Fruit fly (Drosophila melanogaster) whole organism, prepupa: ENCODE data around the gene L2HGDH.

ENCODE experiments used
- CG10631 ChIP-seq: fragments of 200-800 bp; sonication (Bioruptor generic); optimal IDR thresholded peaks from 2 replicates; lab custom pipeline; 2016; ENCODE audit warnings: missing biosample characterization, missing genetic modification characterization
- CG10669 ChIP-seq: fragments of 200-800 bp; sonication (Bioruptor generic); optimal IDR thresholded peaks from 3 replicates; lab custom pipeline; 2018; ENCODE audit warnings: missing biosample characterization, mild to moderate bottlenecking, missing genetic modification characterization, moderate library complexity
- CG11294 ChIP-seq: fragments of 200-800 bp; sonication (Bioruptor generic); IDR thresholded peaks from 2 replicates; pipeline ENCODE4 v1.3.6; 2022; ENCODE audit warnings: missing biosample characterization, missing genetic modification characterization
- CG11902 ChIP-seq: fragments of 200-800 bp; sonication (Bioruptor generic); optimal IDR thresholded peaks from 3 replicates; lab custom pipeline; 2016; ENCODE audit warnings: missing biosample characterization, missing genetic modification characterization
- CG15336 ChIP-seq: fragments of 200-800 bp; sonication (Bioruptor generic); IDR thresholded peaks from 2 replicates; pipeline ENCODE4 v1.3.6; 2022; ENCODE audit warnings: missing biosample characterization, missing genetic modification characterization
- CG1621 ChIP-seq: fragments of 200-800 bp; sonication (Bioruptor generic); optimal IDR thresholded peaks from 3 replicates; lab custom pipeline; 2018; ENCODE audit warnings: missing biosample characterization, mild to moderate bottlenecking, missing genetic modification characterization
- CG16779 ChIP-seq: fragments of 200-800 bp; sonication (Bioruptor generic); optimal IDR thresholded peaks from 3 replicates; lab custom pipeline; 2017; ENCODE audit warnings: missing biosample characterization, mild to moderate bottlenecking, missing genetic modification characterization
- CG3032 ChIP-seq: fragments of 200-800 bp; optimal IDR thresholded peaks from 2 replicates; lab custom pipeline; 2019; ENCODE audit warnings: missing biosample characterization, mild to moderate bottlenecking, missing genetic modification characterization, moderate library complexity
- CG31627 ChIP-seq: fragments of 200-800 bp; sonication (Bioruptor generic); optimal IDR thresholded peaks from 3 replicates; lab custom pipeline; 2016; ENCODE audit warnings: missing biosample characterization, missing genetic modification characterization
- CG32006 ChIP-seq: fragments of 200-800 bp; sonication (Bioruptor generic); optimal IDR thresholded peaks from 3 replicates; lab custom pipeline; 2017; ENCODE audit warnings: missing biosample characterization, mild to moderate bottlenecking, missing genetic modification characterization
- CG34406 ChIP-seq: fragments of 200-800 bp; sonication (Bioruptor generic); optimal IDR thresholded peaks from 3 replicates; lab custom pipeline; 2016; ENCODE audit warnings: missing biosample characterization, missing genetic modification characterization
- CG4318 ChIP-seq: fragments of 200-800 bp; sonication (Bioruptor generic); optimal IDR thresholded peaks from 3 replicates; lab custom pipeline; 2017; ENCODE audit warnings: missing biosample characterization, mild to moderate bottlenecking, missing genetic modification characterization
- CG6163 ChIP-seq: fragments of 200-800 bp; sonication (Bioruptor generic); IDR thresholded peaks from 3 replicates; pipeline ENCODE4 v1.3.6; 2022; ENCODE audit warnings: missing biosample characterization, missing genetic modification characterization
- CG6792 ChIP-seq: fragments of 200-800 bp; sonication (Bioruptor generic); optimal IDR thresholded peaks from 3 replicates; lab custom pipeline; 2016; ENCODE audit warnings: missing biosample characterization, missing genetic modification characterization
- CG6808 ChIP-seq: fragments of 200-800 bp; sonication (Bioruptor generic); optimal IDR thresholded peaks from 3 replicates; lab custom pipeline; 2017; ENCODE audit warnings: missing biosample characterization, missing genetic modification characterization, mild to moderate bottlenecking, moderate library complexity, missing genetic modification reagents
- CG6854 ChIP-seq: fragments of 200-800 bp; sonication (Bioruptor generic); optimal IDR thresholded peaks from 2 replicates; lab custom pipeline; 2017; ENCODE audit warnings: missing biosample characterization, mild to moderate bottlenecking, missing genetic modification characterization
- CG7368 ChIP-seq: fragments of 200-800 bp; sonication (Bioruptor generic); optimal IDR thresholded peaks from 3 replicates; lab custom pipeline; 2016; ENCODE audit warnings: missing biosample characterization, missing genetic modification characterization
- CG8119 ChIP-seq: fragments of 200-800 bp; sonication (Bioruptor generic); IDR thresholded peaks from 3 replicates; pipeline ENCODE4 v1.3.6; 2022; ENCODE audit warnings: missing biosample characterization, missing genetic modification characterization
- CG9139 ChIP-seq: fragments of 200-800 bp; sonication (Bioruptor generic); optimal IDR thresholded peaks from 3 replicates; lab custom pipeline; 2017; ENCODE audit warnings: missing biosample characterization, mild to moderate bottlenecking, missing genetic modification characterization
- Eip75B ChIP-seq: fragments of 200-800 bp; sonication (Bioruptor generic); optimal IDR thresholded peaks from 3 replicates; lab custom pipeline; 2016; ENCODE audit warnings: missing biosample characterization, missing genetic modification characterization
- Eip93F ChIP-seq: fragments of 200-800 bp; sonication (Bioruptor generic); optimal IDR thresholded peaks from 2 replicates; lab custom pipeline; 2016; ENCODE audit warnings: missing biosample characterization, mild to moderate bottlenecking, missing genetic modification characterization
- Ets21C ChIP-seq: fragments of 200-800 bp; sonication (Bioruptor generic); optimal IDR thresholded peaks from 3 replicates; lab custom pipeline; 2016; ENCODE audit warnings: missing biosample characterization, missing genetic modification characterization
- Ets96B ChIP-seq: fragments of 200-800 bp; optimal IDR thresholded peaks from 2 replicates; lab custom pipeline; 2019; ENCODE audit warnings: missing biosample characterization, mild to moderate bottlenecking, missing genetic modification characterization, moderate library complexity
- Gug ChIP-seq: fragments of 200-800 bp; sonication (Bioruptor generic); IDR thresholded peaks from 2 replicates; pipeline ENCODE4 v1.3.6; 2022; ENCODE audit warnings: missing biosample characterization, missing genetic modification characterization
- Hr38 ChIP-seq: sonication (Bioruptor generic); optimal IDR thresholded peaks from 2 replicates; lab custom pipeline; 2016; ENCODE audit warnings: missing biosample characterization, missing genetic modification characterization
- Hr4 ChIP-seq: fragments of 200-800 bp; sonication (Bioruptor generic); optimal IDR thresholded peaks from 3 replicates; lab custom pipeline; 2016; ENCODE audit warnings: missing biosample characterization, missing genetic modification characterization
- Lpt ChIP-seq: fragments of 200-800 bp; sonication (Bioruptor generic); optimal IDR thresholded peaks from 3 replicates; lab custom pipeline; 2016; ENCODE audit warnings: missing biosample characterization, missing genetic modification characterization
- Met ChIP-seq: fragments of 200-800 bp; sonication (Bioruptor generic); optimal IDR thresholded peaks from 3 replicates; lab custom pipeline; 2016; ENCODE audit warnings: missing biosample characterization, missing genetic modification characterization
- OdsH ChIP-seq: fragments of 200-800 bp; sonication (Bioruptor generic); optimal IDR thresholded peaks from 3 replicates; lab custom pipeline; 2016; ENCODE audit warnings: missing biosample characterization, missing genetic modification characterization
- Sox102F ChIP-seq: fragments of 200-800 bp; sonication (Bioruptor generic); optimal IDR thresholded peaks from 2 replicates; lab custom pipeline; 2016; ENCODE audit warnings: missing biosample characterization, mild to moderate bottlenecking, missing genetic modification characterization
- Sox14 ChIP-seq: fragments of 200-800 bp; sonication (Bioruptor generic); optimal IDR thresholded peaks from 3 replicates; lab custom pipeline; 2016; ENCODE audit warnings: missing biosample characterization, missing genetic modification characterization
- Sox15 ChIP-seq: fragments of 200-800 bp; sonication (Bioruptor generic); optimal IDR thresholded peaks from 3 replicates; lab custom pipeline; 2016; ENCODE audit warnings: missing biosample characterization, missing genetic modification characterization
- acj6 ChIP-seq: fragments of 200-800 bp; sonication (Bioruptor generic); optimal IDR thresholded peaks from 3 replicates; lab custom pipeline; 2016; ENCODE audit warnings: missing biosample characterization, missing genetic modification characterization
- cyc ChIP-seq: fragments of 200-800 bp; sonication (Bioruptor generic); optimal IDR thresholded peaks from 3 replicates; lab custom pipeline; 2016; ENCODE audit warnings: missing biosample characterization, missing genetic modification characterization
- dac ChIP-seq: fragments of 200-800 bp; sonication (Bioruptor generic); optimal IDR thresholded peaks from 2 replicates; lab custom pipeline; 2017; ENCODE audit warnings: missing biosample characterization, mild to moderate bottlenecking, missing genetic modification characterization
- dsx ChIP-seq: fragments of 200-800 bp; optimal IDR thresholded peaks from 3 replicates; lab custom pipeline; 2019; ENCODE audit warnings: missing biosample characterization, mild to moderate bottlenecking, missing genetic modification characterization, moderate library complexity; ENCODE audit not compliant: poor library complexity, severe bottlenecking
- eg ChIP-seq: fragments of 200-800 bp; sonication (Bioruptor generic); IDR thresholded peaks from 3 replicates; pipeline ENCODE4 v1.3.6; 2022; ENCODE audit warnings: missing biosample characterization, missing genetic modification characterization
- esn ChIP-seq: fragments of 200-800 bp; sonication (Bioruptor generic); optimal IDR thresholded peaks from 2 replicates; lab custom pipeline; 2016; ENCODE audit warnings: missing biosample characterization, mild to moderate bottlenecking, missing genetic modification characterization, moderate library complexity
- fd85E ChIP-seq: fragments of 200-800 bp; sonication (Bioruptor generic); optimal IDR thresholded peaks from 3 replicates; lab custom pipeline; 2016; ENCODE audit warnings: missing biosample characterization, missing genetic modification characterization
- fkh ChIP-seq: fragments of 200-800 bp; sonication (Bioruptor generic); optimal IDR thresholded peaks from 3 replicates; lab custom pipeline; 2017; ENCODE audit warnings: missing biosample characterization, mild to moderate bottlenecking, missing genetic modification characterization, moderate library complexity
- lz ChIP-seq: fragments of 200-800 bp; sonication (Bioruptor generic); optimal IDR thresholded peaks from 3 replicates; lab custom pipeline; 2016; ENCODE audit warnings: missing biosample characterization, missing genetic modification characterization
- net ChIP-seq: fragments of 200-800 bp; sonication (Bioruptor generic); optimal IDR thresholded peaks from 3 replicates; lab custom pipeline; 2016; ENCODE audit warnings: missing biosample characterization, missing genetic modification characterization
- pdm3 ChIP-seq: fragments of 200-800 bp; sonication (Bioruptor generic); optimal IDR thresholded peaks from 3 replicates; lab custom pipeline; 2016; ENCODE audit warnings: missing biosample characterization, missing genetic modification characterization
- salr ChIP-seq, 2 experiments: fragments of 200-800 bp; sonication (Bioruptor generic); optimal IDR thresholded peaks; 3 replicates each; lab custom pipeline; 2016 to 2018; ENCODE audit warnings: missing biosample characterization in 2 of 2, missing genetic modification characterization in 2 of 2, mild to moderate bottlenecking in 1 of 2
- ss ChIP-seq, 2 experiments: fragments of 200-800 bp; sonication (Bioruptor generic); optimal IDR thresholded peaks; 2 replicates in 1 of 2; 3 replicates in 1 of 2; lab custom pipeline; 2017 to 2018; ENCODE audit warnings: mild to moderate bottlenecking in 2 of 2, missing biosample characterization in 2 of 2, missing genetic modification characterization in 2 of 2, moderate library complexity in 1 of 2
- svp ChIP-seq: fragments of 200-800 bp; sonication (Bioruptor generic); peaks from one replicate; lab custom pipeline; 2016; ENCODE audit warnings: missing biosample characterization, missing genetic modification characterization
- topi ChIP-seq: fragments of 200-800 bp; sonication (Bioruptor generic); optimal IDR thresholded peaks from 3 replicates; lab custom pipeline; 2016; ENCODE audit warnings: missing biosample characterization, missing genetic modification characterization

The L2HGDH gene

DNA sequence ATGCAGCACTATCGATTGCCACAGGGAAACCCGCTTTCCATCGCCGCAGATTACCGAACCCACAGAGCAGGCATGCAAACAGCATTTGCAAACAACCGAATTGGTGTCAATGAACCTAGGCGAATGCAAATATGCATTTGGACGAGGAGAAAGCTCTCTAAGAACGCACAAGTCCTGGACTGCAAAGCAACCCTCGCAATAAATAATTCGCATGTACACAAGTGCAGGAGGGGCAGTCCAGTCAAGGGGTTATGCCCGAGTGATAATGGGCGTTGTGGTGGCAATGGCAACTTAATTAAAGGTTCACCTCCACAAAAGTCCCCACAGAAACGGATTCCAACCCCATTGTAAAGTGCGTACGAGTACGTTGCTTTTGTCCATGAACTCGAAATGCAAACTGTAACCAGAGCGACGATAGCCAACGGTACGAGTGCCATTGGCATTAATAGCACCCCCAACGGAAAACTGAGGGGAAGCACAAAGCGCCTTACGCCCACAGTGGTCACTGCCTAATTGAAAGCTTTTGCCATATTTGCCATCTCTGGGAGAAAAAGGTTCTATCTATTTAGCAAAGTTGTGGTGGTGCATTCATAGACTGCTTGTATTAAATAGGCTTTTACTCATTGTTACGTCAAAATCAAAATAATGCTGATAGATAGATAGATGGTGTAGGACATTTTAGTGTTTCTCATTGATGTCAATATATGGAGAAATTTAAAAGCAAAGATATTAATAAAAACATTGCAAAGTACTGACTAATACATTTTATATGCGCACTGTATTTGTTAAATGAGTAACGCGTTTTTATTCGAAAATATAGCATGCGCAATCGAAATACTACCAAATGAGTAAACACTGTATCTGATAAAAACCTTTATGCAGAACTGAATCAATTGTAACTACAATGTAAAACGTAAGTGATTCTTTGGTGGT is 8.8 kb upstream of the L2HGDH start (continued):
- TF ChIP-seq CG8119 (GFP tag; lab: Robert Waterston, UW) = 0 out of 3 replicates have a peak, but pooled peaks have one; percentile 16
- TF ChIP-seq CG1621 = no peak

DNA sequence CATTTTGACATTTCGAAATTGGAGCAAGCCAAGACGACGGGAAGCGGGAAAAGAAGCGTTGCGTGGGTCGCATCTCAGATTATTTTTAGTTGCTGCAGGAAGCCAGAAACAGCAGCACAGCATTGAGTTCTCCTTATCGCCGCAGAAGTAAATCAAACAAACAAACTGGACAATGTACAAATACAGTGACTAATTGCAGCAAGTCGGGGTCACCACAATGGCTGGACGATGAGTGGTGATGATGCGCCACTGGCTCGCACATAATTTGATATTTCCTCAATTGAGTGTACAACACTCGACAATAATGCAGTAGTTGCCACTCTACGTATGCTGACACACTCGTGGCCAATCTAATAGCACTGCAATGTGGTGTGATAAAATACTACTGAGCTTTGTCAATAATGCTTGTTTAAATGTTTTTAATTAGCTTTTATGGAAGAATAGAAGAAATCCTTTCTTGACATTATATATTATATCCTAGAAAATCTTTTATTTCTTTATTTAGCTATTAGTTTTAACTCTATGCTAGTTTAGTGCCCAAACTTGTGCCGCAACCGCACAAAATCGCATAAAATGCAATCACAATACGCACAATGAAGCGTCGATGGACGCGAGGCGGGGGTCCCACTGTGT is 7.8 kb upstream of the L2HGDH start:
- TF ChIP-seq net (GFP tag; lab: Kevin White, UChicago) = peak; percentile 72
- TF ChIP-seq Ets21C (GFP tag; lab: Kevin White, UChicago) = no peak
- TF ChIP-seq CG34406 = peak; percentile 51
- peak; percentile 57 for TF ChIP-seq CG10669
- no peak for TF ChIP-seq Eip93F
- TF ChIP-seq Sox14 (GFP tag; lab: Kevin White, UChicago) = peak; percentile 51
- no peak for TF ChIP-seq CG6854 (GFP tag; lab: Kevin White, UChicago)
- peak; percentile 8 for TF ChIP-seq topi (GFP tag; lab: Kevin White, UChicago)
- no peak for TF ChIP-seq fkh (GFP tag; lab: Kevin White, UChicago)
- peak; percentile 70 for TF ChIP-seq CG6808 (GFP tag; lab: Kevin White, UChicago)
- TF ChIP-seq acj6 (GFP tag; lab: Kevin White, UChicago) = peak; percentile 55
- TF ChIP-seq CG32006 (GFP tag; lab: Kevin White, UChicago) = peak; percentile 89
- TF ChIP-seq Ets96B (tag; lab: Kevin White, UChicago) = peak; percentile 64
- TF ChIP-seq esn (GFP tag; lab: Kevin White, UChicago) = peak; percentile 51
- TF ChIP-seq CG6163 (GFP tag; lab: Robert Waterston, UW) = peak; percentile 56; the same call in 2 of the 3 replicates
- TF ChIP-seq Eip75B (GFP tag; lab: Kevin White, UChicago) = peak; percentile 65
- TF ChIP-seq CG11902 (GFP tag; lab: Kevin White, UChicago) = no peak
- TF ChIP-seq salr (GFP tag; optimal IDR thresholded peaks at IDR 0.05; lab: Kevin White, UChicago) = peak in 1 of 2 experiments; percentile 75
- peak; percentile 70 for TF ChIP-seq CG10631
- peak; percentile 81 for TF ChIP-seq Gug (GFP tag; lab: Robert Waterston, UW)
- TF ChIP-seq CG11294 (GFP tag; lab: Robert Waterston, UW) = peak; percentile 77
- no peak for TF ChIP-seq cyc (GFP tag; lab: Kevin White, UChicago)
- peak; percentile 57 for TF ChIP-seq CG16779 (tag; lab: Kevin White, UChicago)
- peak; percentile 69 for TF ChIP-seq dsx
- peak; percentile 71 for TF ChIP-seq CG4318
- peak; percentile 69 for TF ChIP-seq CG3032
- peak; percentile 84 for TF ChIP-seq Lpt
- peak; percentile 21 for TF ChIP-seq lz (GFP tag; lab: Kevin White, UChicago)
- peak; percentile 73 for TF ChIP-seq pdm3 (GFP tag; lab: Kevin White, UChicago)
- peak; percentile 30 for TF ChIP-seq Met (GFP tag; lab: Kevin White, UChicago)
- no peak for TF ChIP-seq fd85E
- peak; percentile 90 for TF ChIP-seq CG8119 (GFP tag; lab: Robert Waterston, UW)
- TF ChIP-seq CG15336 (GFP tag; lab: Robert Waterston, UW) = peak; percentile 93
- TF ChIP-seq ss (GFP tag; optimal IDR thresholded peaks at IDR 0.05; lab: Kevin White, UChicago) = peak; percentile 34 to 57
- peak; percentile 87 for TF ChIP-seq eg (GFP tag; lab: Robert Waterston, UW)
- peak; percentile 10 for TF ChIP-seq Sox15 (GFP tag; lab: Kevin White, UChicago)
- peak; percentile 16 for TF ChIP-seq Sox102F
- peak; percentile 88 for TF ChIP-seq Hr4 (GFP tag; lab: Kevin White, UChicago)
- no peak for TF ChIP-seq CG31627 (GFP tag; lab: Kevin White, UChicago)
- peak; percentile 36 for TF ChIP-seq CG7368 (GFP tag; lab: Kevin White, UChicago)
- peak; percentile 71 for TF ChIP-seq OdsH (GFP tag; lab: Kevin White, UChicago)
- TF ChIP-seq svp (GFP tag; lab: Kevin White, UChicago) = peak; percentile 76
- no peak for TF ChIP-seq Hr38 (GFP tag; lab: Kevin White, UChicago)
- no peak for TF ChIP-seq CG9139 (GFP tag; lab: Kevin White, UChicago)
- peak; percentile 63 for TF ChIP-seq dac (GFP tag; lab: Kevin White, UChicago)
- peak; percentile 58 for TF ChIP-seq CG6792 (GFP tag; lab: Kevin White, UChicago)
